Worm (Caenorhabditis elegans) whole organism, L4 larva: Measurements from ENCODE around the gene mpst-4.

Experiments used
- D1046.2 ChIP-seq: fragments of 200-800 bp; sonication (Bioruptor generic); IDR thresholded peaks from 2 replicates; pipeline ENCODE4 v1.3.6; 2022; ENCODE audit warnings: missing genetic modification characterization, missing compliant biosample characterization
- F44E2.7 ChIP-seq: fragments of 200-800 bp; sonication (Bioruptor generic); IDR thresholded peaks from 2 replicates; pipeline ENCODE4 v2.1.2; 2022; ENCODE audit warnings: missing genetic modification characterization, missing compliant biosample characterization
- F49E8.2 ChIP-seq: sonication (generic microtip); optimal IDR thresholded peaks from 2 replicates; lab custom pipeline; 2016; ENCODE audit warnings: missing compliant biosample characterization, mild to moderate bottlenecking, missing genetic modification characterization, borderline replicate concordance
- Y75B8A.6 ChIP-seq: fragments of 200-800 bp; sonication (Bioruptor generic); IDR thresholded peaks from 2 replicates; pipeline ENCODE4 v1.3.6; 2022; ENCODE audit warnings: missing genetic modification reagents, missing genetic modification characterization, missing compliant biosample characterization
- aha-1 ChIP-seq: fragments of 150-350 bp; peaks from one replicate; lab custom pipeline; 2014; ENCODE audit warnings: missing biosample characterization, missing genetic modification characterization
- ama-1 ChIP-seq: fragments of 150-350 bp; optimal IDR thresholded peaks from 2 replicates; lab custom pipeline; 2014; ENCODE audit warnings: inconsistent platforms, mixed read lengths
- ceh-28 ChIP-seq: fragments of 150-350 bp; optimal IDR thresholded peaks from 2 replicates; lab custom pipeline; 2014; ENCODE audit warnings: missing biosample characterization, missing genetic modification reagents, missing genetic modification characterization
- ceh-44 ChIP-seq: fragments of 200-800 bp; sonication (Bioruptor generic); IDR thresholded peaks from 2 replicates; pipeline ENCODE4 v1.3.6; 2022; ENCODE audit warnings: missing genetic modification reagents, missing genetic modification characterization, missing compliant biosample characterization
- ceh-62 ChIP-seq: sonication (generic microtip); optimal IDR thresholded peaks from 2 replicates; lab custom pipeline; 2017; ENCODE audit warnings: missing biosample characterization, missing genetic modification characterization
- ceh-82 ChIP-seq: sonication (generic microtip); optimal IDR thresholded peaks from 2 replicates; lab custom pipeline; 2017; ENCODE audit warnings: missing biosample characterization, missing genetic modification characterization
- ces-1 ChIP-seq: fragments of 150-350 bp; sonication (generic microtip); optimal IDR thresholded peaks from 4 replicates; lab custom pipeline; 2014; ENCODE audit warnings: missing biosample characterization, missing genetic modification reagents, missing genetic modification characterization
- daf-16 ChIP-seq, 3 experiments: sonication (generic microtip); optimal IDR thresholded peaks; 2 replicates each; lab custom pipeline; 2016 to 2017; ENCODE audit warnings: missing genetic modification characterization in 3 of 3, missing genetic modification reagents in 3 of 3, mild to moderate bottlenecking in 2 of 3, missing compliant biosample characterization in 2 of 3, missing biosample characterization in 1 of 3, moderate library complexity in 1 of 3
- daf-19 ChIP-seq: fragments of 200-800 bp; sonication (Bioruptor generic); conservative IDR thresholded peaks from 2 replicates; pipeline ENCODE4 v1.3.6; 2022; ENCODE audit warnings: missing genetic modification characterization, missing compliant biosample characterization
- dmd-6 ChIP-seq: fragments of 200-800 bp; sonication (Bioruptor generic); IDR thresholded peaks from 2 replicates; pipeline ENCODE4 v1.3.6; 2022; ENCODE audit warnings: missing genetic modification reagents, missing genetic modification characterization, missing compliant biosample characterization
- dmd-8 ChIP-seq: fragments of 200-800 bp; sonication (Bioruptor generic); IDR thresholded peaks from 2 replicates; pipeline ENCODE4 v1.3.6; 2022; ENCODE audit warnings: missing genetic modification characterization, missing compliant biosample characterization
- dve-1 ChIP-seq: sonication (generic microtip); optimal IDR thresholded peaks from 2 replicates; lab custom pipeline; 2017; ENCODE audit warnings: antibody characterized with exemption, mild to moderate bottlenecking, missing genetic modification characterization, missing compliant biosample characterization; ENCODE audit not compliant: insufficient read depth
- hlh-11 ChIP-seq: fragments of 200-800 bp; sonication (Bioruptor generic); optimal IDR thresholded peaks from 2 replicates; lab custom pipeline; 2018; ENCODE audit warnings: mild to moderate bottlenecking, missing genetic modification characterization, missing compliant biosample characterization
- hlh-30 ChIP-seq: sonication (generic microtip); optimal IDR thresholded peaks from 2 replicates; lab custom pipeline; 2017; ENCODE audit warnings: antibody characterized with exemption, mild to moderate bottlenecking, missing genetic modification characterization, missing compliant biosample characterization; ENCODE audit not compliant: insufficient read depth
- lin-1 ChIP-seq: fragments of 200-800 bp; sonication (Bioruptor generic); IDR thresholded peaks from 2 replicates; pipeline ENCODE4 v1.3.6; 2022; ENCODE audit warnings: missing genetic modification reagents, missing genetic modification characterization, missing compliant biosample characterization
- lin-13 ChIP-seq: fragments of 150-350 bp; optimal IDR thresholded peaks from 2 replicates; lab custom pipeline; 2014; ENCODE audit warnings: missing biosample characterization, missing genetic modification reagents, missing genetic modification characterization
- lin-15B ChIP-seq: fragments of 150-350 bp; sonication (generic microtip); optimal IDR thresholded peaks from 3 replicates; lab custom pipeline; 2014; ENCODE audit warnings: missing biosample characterization, missing genetic modification characterization
- lsy-2 ChIP-seq, 2 experiments: fragments of 150-350 bp in 1 of 2; sonication (generic microtip) in 1 of 2; optimal IDR thresholded peaks; 2 replicates each; lab custom pipeline; 2014 to 2017; ENCODE audit warnings: missing biosample characterization in 2 of 2, missing genetic modification characterization in 2 of 2
- madf-5 ChIP-seq, 2 experiments: fragments of 200-800 bp; sonication (Bioruptor generic); IDR thresholded peaks; 2 replicates each; pipeline ENCODE4 v1.3.6; 2022; ENCODE audit warnings: missing compliant biosample characterization in 2 of 2, missing genetic modification characterization in 2 of 2
- madf-9 ChIP-seq: fragments of 200-800 bp; sonication (Bioruptor generic); conservative IDR thresholded peaks from 2 replicates; pipeline ENCODE4 v1.3.6; 2022; ENCODE audit warnings: missing genetic modification reagents, missing genetic modification characterization, missing compliant biosample characterization
- mdl-1 ChIP-seq, 2 experiments: fragments of 150-350 bp in 1 of 2; sonication (generic microtip) in 1 of 2; optimal IDR thresholded peaks; 2 replicates each; lab custom pipeline; 2014 to 2017; ENCODE audit warnings: missing biosample characterization in 2 of 2, missing genetic modification characterization in 2 of 2
- mxl-3 ChIP-seq: fragments of 200-800 bp; sonication (Bioruptor generic); optimal IDR thresholded peaks from 2 replicates; lab custom pipeline; 2018; ENCODE audit warnings: mild to moderate bottlenecking, missing genetic modification characterization, missing compliant biosample characterization
- nhr-10 ChIP-seq: fragments of 150-350 bp; optimal IDR thresholded peaks from 2 replicates; lab custom pipeline; 2014; ENCODE audit warnings: missing biosample characterization, missing genetic modification characterization
- nhr-28 ChIP-seq: fragments of 150-350 bp; optimal IDR thresholded peaks from 2 replicates; lab custom pipeline; 2014; ENCODE audit warnings: missing biosample characterization, missing genetic modification characterization
- nhr-48 ChIP-seq: sonication (generic microtip); optimal IDR thresholded peaks from 2 replicates; lab custom pipeline; 2016; ENCODE audit warnings: mild to moderate bottlenecking, missing genetic modification characterization, missing compliant biosample characterization
- nhr-6 ChIP-seq: fragments of 150-350 bp; optimal IDR thresholded peaks from 2 replicates; lab custom pipeline; 2014; ENCODE audit warnings: missing biosample characterization, missing genetic modification characterization
- php-3 ChIP-seq: fragments of 200-800 bp; sonication (Bioruptor generic); IDR thresholded peaks from 2 replicates; pipeline ENCODE4 v1.3.6; 2022; ENCODE audit warnings: missing genetic modification reagents, missing genetic modification characterization, missing compliant biosample characterization
- pqm-1 ChIP-seq: sonication (generic microtip); optimal IDR thresholded peaks from 2 replicates; lab custom pipeline; 2017; ENCODE audit warnings: missing biosample characterization, missing genetic modification characterization
- saeg-2 ChIP-seq: fragments of 200-800 bp; sonication (Bioruptor generic); IDR thresholded peaks from 2 replicates; pipeline ENCODE4 v1.3.6; 2022; ENCODE audit warnings: missing genetic modification reagents, missing genetic modification characterization, missing compliant biosample characterization
- snpc-1.2 ChIP-seq: fragments of 200-800 bp; sonication (Bioruptor generic); IDR thresholded peaks from 2 replicates; pipeline ENCODE4 v1.3.6; 2022; ENCODE audit warnings: missing genetic modification reagents, missing genetic modification characterization, missing compliant biosample characterization
- snpc-4 ChIP-seq: fragments of 150-350 bp; optimal IDR thresholded peaks from 2 replicates; lab custom pipeline; 2014; ENCODE audit warnings: missing biosample characterization, missing genetic modification characterization
- unc-39 ChIP-seq: sonication (generic microtip); optimal IDR thresholded peaks from 2 replicates; lab custom pipeline; 2017; ENCODE audit warnings: missing biosample characterization, missing genetic modification characterization
- unc-62 ChIP-seq, 3 experiments: fragments of 150-350 bp in 1 of 3; sonication (generic microtip); optimal IDR thresholded peaks in 2 of 3; peaks in 1 of 3; 1 replicate in 1 of 3; 2 replicates in 2 of 3; lab custom pipeline; 2014 to 2017; ENCODE audit warnings: missing biosample characterization in 3 of 3, missing genetic modification characterization in 3 of 3, missing genetic modification reagents in 3 of 3, missing genotype in 1 of 3
- zfp-2 ChIP-seq: sonication (generic microtip); optimal IDR thresholded peaks from 2 replicates; lab custom pipeline; 2016; ENCODE audit warnings: mild to moderate bottlenecking, missing genetic modification characterization, missing compliant biosample characterization

Gene mpst-4

DNA sequence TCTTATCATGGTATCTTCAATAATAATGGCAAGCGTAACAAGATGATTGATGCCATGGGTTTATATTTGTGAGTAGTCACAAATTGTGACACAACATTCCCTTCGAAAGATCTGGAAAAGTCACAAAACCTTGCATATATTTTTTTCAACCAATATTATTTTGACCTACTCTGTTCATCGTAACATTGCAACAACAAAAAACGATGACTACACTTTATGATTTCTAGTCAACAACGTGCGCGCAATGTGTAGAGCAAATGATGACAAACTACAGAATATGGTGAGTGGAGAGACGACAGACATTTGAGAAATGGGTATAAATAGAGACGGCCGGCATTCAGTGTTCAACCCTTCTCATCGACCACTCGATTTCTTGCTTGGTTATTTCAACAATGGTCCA, 18.5 kb upstream of the mpst-4 start, which contains the start of gene gst-7 (continued):
- TF ChIP-seq F44E2.7 (GFP tag; lab: Robert Waterston, UW) (no peak), dmd-6 (GFP tag; lab: Robert Waterston, UW) (peak; percentile 73), madf-5 (GFP tag; IDR thresholded peaks at IDR 0.05; lab: Robert Waterston, UW) (no peak), dve-1 (tag; lab: Kevin White, UChicago) (peak; percentile 83), D1046.2 (GFP tag; lab: Robert Waterston, UW) (no peak), lsy-2 (tag; optimal IDR thresholded peaks at IDR 0.05; lab: Kevin White, UChicago) (peak in 1 of 2 experiments; percentile 51), lin-13 (GFP tag; lab: Kevin White, UChicago) (no peak), hlh-11 (peak; percentile 79), dmd-8 (GFP tag; lab: Robert Waterston, UW) (no peak), Y75B8A.6 (no peak), daf-19 (no peak), ceh-28 (tag; lab: Kevin White, UChicago) (no peak), ceh-82 (tag; lab: Kevin White, UChicago) (no peak)

DNA sequence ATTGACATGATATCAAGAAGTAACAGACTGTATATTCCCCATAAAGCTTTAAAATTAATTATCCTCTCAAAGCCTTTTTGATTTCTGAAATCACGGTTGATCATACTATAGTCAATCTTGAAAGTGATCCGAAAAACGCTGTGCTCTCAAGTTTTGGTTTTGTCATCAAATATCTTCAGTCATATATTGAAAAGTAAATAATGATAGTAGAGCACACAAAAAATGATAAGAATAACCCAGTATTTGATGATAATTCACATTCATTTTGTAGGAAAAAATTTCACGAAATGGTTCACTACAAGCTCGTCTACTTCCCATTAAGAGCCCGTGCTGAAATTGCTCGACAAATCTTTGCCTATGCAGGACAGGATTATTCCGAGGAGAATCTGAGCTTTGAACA, 16.4 kb upstream of the mpst-4 start, which contains the start of gene gst-6:
gst-6 (plus strand) TSS at position 263 of the 400 bp plus-strand sequence.
- TF ChIP-seq nhr-28 (tag; lab: Kevin White, UChicago) (peak; percentile 41), unc-39 (tag; lab: Kevin White, UChicago) (no peak), daf-16 (GFP tag; optimal IDR thresholded peaks at IDR 0.05; lab: Kevin White, UChicago) (no peak), daf-16 (tag; optimal IDR thresholded peaks at IDR 0.05; lab: Kevin White, UChicago) (peak; percentile 34), nhr-10 (no peak)

DNA sequence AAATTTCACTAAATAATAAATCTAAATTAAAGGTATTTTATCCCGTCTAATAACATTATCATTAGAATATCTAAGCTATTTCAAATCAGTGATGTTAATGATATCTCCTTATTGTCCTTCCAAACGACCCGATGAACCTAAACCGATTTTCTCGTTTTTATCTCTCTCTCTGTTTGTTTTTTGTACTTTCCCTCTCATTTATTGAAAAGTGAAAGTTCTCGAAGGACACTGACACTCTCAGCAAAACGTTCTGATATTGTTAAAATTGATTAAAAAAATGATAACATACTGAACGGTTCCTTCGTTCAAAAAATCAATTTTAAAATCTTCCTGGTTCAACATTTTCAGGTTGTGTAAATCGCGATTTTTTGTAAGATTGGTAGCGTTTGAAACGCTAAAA, 12.8 kb upstream of the mpst-4 start, which contains the start of gene F11G11.13:
F11G11.13 (minus strand) TSS at position 89 of the 400 bp plus-strand sequence.
- no peak for TF ChIP-seq saeg-2 (GFP tag; lab: Robert Waterston, UW)
- TF ChIP-seq ceh-28 (tag; lab: Kevin White, UChicago), result no peak
- TF ChIP-seq ama-1 (lab: Kevin White, UChicago), result no peak
- TF ChIP-seq lin-1 (GFP tag; lab: Robert Waterston, UW), result no peak
- no peak for TF ChIP-seq ces-1
- no peak for TF ChIP-seq php-3 (GFP tag; lab: Robert Waterston, UW)
- no peak for TF ChIP-seq ceh-44 (GFP tag; lab: Robert Waterston, UW)
- TF ChIP-seq daf-19, result no peak
- TF ChIP-seq F49E8.2 (tag; lab: Kevin White, UChicago), result no peak
- TF ChIP-seq dmd-6 (GFP tag; lab: Robert Waterston, UW), result no peak
- no peak for TF ChIP-seq madf-9 (GFP tag; lab: Robert Waterston, UW)
- TF ChIP-seq ceh-62 (tag; lab: Kevin White, UChicago), result no peak
- TF ChIP-seq snpc-1.2 (GFP tag; lab: Robert Waterston, UW), result no peak
- no peak for TF ChIP-seq snpc-4 (tag; lab: Kevin White, UChicago)
- no peak for TF ChIP-seq pqm-1 (tag; lab: Kevin White, UChicago)
- no peak for TF ChIP-seq lin-15B (tag; lab: Kevin White, UChicago)
- no peak for TF ChIP-seq lsy-2 (tag; optimal IDR thresholded peaks at IDR 0.05; lab: Kevin White, UChicago)

DNA sequence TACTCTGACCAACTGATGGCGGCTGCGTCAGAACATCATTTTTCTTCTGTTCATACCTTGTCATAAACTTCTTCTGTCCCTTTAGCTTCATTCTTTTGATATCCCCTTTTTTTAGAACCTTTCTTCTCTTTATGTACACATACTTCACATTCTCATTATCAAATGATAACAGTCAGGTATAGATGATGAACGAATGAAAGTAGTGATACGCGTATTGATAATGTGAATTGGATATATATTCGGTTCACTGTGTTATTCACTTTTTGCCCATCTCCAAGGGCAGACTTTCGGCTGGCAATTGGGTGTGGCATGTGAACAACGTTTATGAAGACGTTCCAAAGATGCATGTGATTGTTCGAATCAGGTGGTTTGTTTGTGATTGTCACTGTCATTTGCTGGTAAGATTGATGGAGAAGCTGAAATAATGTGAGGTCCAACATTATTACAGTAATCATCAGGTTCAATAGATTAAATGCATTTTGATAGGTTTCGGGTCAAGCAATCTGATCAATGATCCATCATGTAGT, 11.1 kb upstream of the mpst-4 start, which contains the start of gene F11G11.15:
F11G11.15 (plus strand) TSS at position 511 of the 527 bp plus-strand sequence.
- peak; percentile 96 for TF ChIP-seq aha-1 (tag; lab: Kevin White, UChicago)
- peak; percentile 81 for TF ChIP-seq mxl-3 (GFP tag; lab: Kevin White, UChicago)
- peak; percentile 66 for TF ChIP-seq hlh-30
- TF ChIP-seq nhr-6 (tag; lab: Kevin White, UChicago), result no peak
- no peak for TF ChIP-seq zfp-2 (tag; lab: Kevin White, UChicago)
- TF ChIP-seq unc-62 (GFP tag; optimal IDR thresholded peaks at IDR 0.05 in 1 of 2; lab: Kevin White, UChicago), result no peak
- no peak for TF ChIP-seq unc-62 (tag; optimal IDR thresholded peaks at IDR 0.05; lab: Kevin White, UChicago)
- peak; percentile 68 for TF ChIP-seq nhr-48 (tag; lab: Kevin White, UChicago)
- TF ChIP-seq nhr-28 (tag; lab: Kevin White, UChicago), result peak; percentile 33
- no peak for TF ChIP-seq ama-1 (lab: Kevin White, UChicago)
- peak; percentile 45 for TF ChIP-seq hlh-11
- peak in 1 of 2 experiments; percentile 31 for TF ChIP-seq mdl-1 (tag; optimal IDR thresholded peaks at IDR 0.05; lab: Kevin White, UChicago)
